Worm (Caenorhabditis elegans) whole organism, late embryonic: ENCODE results near the gene srj-6.
"Not testable (repeated sequence)": the region's sequence is repeated elsewhere in the genome, so short reads cannot be mapped to it uniquely, and the experiment has no call there.

Source experiments
- C08G9.2 ChIP-seq: sonication (generic microtip); optimal IDR thresholded peaks from 2 replicates; lab custom pipeline; 2016; ENCODE audit warnings: mild to moderate bottlenecking, missing genetic modification characterization, moderate library complexity, missing compliant biosample characterization
- K09A11.1 ChIP-seq: sonication (generic microtip); optimal IDR thresholded peaks from 2 replicates; lab custom pipeline; 2017; ENCODE audit warnings: antibody characterized with exemption, mild to moderate bottlenecking, missing genetic modification characterization, missing compliant biosample characterization; ENCODE audit not compliant: insufficient read depth
- Y22D7AL.16 ChIP-seq: sonication (generic microtip); optimal IDR thresholded peaks from 2 replicates; lab custom pipeline; 2016; ENCODE audit warnings: missing genetic modification characterization, missing compliant biosample characterization
- ahr-1 ChIP-seq: sonication (generic microtip); optimal IDR thresholded peaks from 2 replicates; lab custom pipeline; 2016; ENCODE audit warnings: missing genetic modification characterization, missing compliant biosample characterization
- ama-1 ChIP-seq: fragments of 150-350 bp; optimal IDR thresholded peaks from 2 replicates; lab custom pipeline; 2014
- ceh-18 ChIP-seq: sonication (generic microtip); optimal IDR thresholded peaks from 2 replicates; lab custom pipeline; 2016; ENCODE audit warnings: missing genetic modification characterization, missing compliant biosample characterization
- ceh-19 ChIP-seq: fragments of 200-800 bp; sonication (Bioruptor generic); optimal IDR thresholded peaks from 2 replicates; lab custom pipeline; 2018; ENCODE audit warnings: mild to moderate bottlenecking, missing genetic modification characterization, missing compliant biosample characterization
- ceh-24 ChIP-seq: sonication (generic microtip); optimal IDR thresholded peaks from 2 replicates; lab custom pipeline; 2016; ENCODE audit warnings: mild to moderate bottlenecking, missing genetic modification characterization, missing compliant biosample characterization
- ceh-31 ChIP-seq: sonication (generic microtip); optimal IDR thresholded peaks from 2 replicates; lab custom pipeline; 2016; ENCODE audit warnings: missing genetic modification characterization, missing compliant biosample characterization
- ceh-34 ChIP-seq: sonication (generic microtip); optimal IDR thresholded peaks from 2 replicates; lab custom pipeline; 2016; ENCODE audit warnings: mild to moderate bottlenecking, missing genetic modification characterization, missing compliant biosample characterization
- ceh-45 ChIP-seq: fragments of 200-800 bp; sonication (Bioruptor generic); IDR thresholded peaks from 2 replicates; pipeline ENCODE4 v1.3.6; 2022; ENCODE audit warnings: missing genetic modification reagents, missing genetic modification characterization, missing compliant biosample characterization
- ceh-6 ChIP-seq: fragments of 200-800 bp; sonication (Bioruptor generic); optimal IDR thresholded peaks from 2 replicates; lab custom pipeline; 2018; ENCODE audit warnings: mild to moderate bottlenecking, missing genetic modification characterization, missing compliant biosample characterization
- dmd-4 ChIP-seq: sonication (generic microtip); optimal IDR thresholded peaks from 2 replicates; lab custom pipeline; 2016; ENCODE audit warnings: borderline replicate concordance, missing genetic modification characterization, missing compliant biosample characterization
- dve-1 ChIP-seq: sonication (generic microtip); optimal IDR thresholded peaks from 2 replicates; lab custom pipeline; 2017; ENCODE audit warnings: antibody characterized with exemption, mild to moderate bottlenecking, missing genetic modification characterization, missing compliant biosample characterization
- ets-4 ChIP-seq: sonication (generic microtip); optimal IDR thresholded peaks from 2 replicates; lab custom pipeline; 2016; ENCODE audit warnings: missing genetic modification characterization, missing compliant biosample characterization
- eyg-1 ChIP-seq: sonication (generic microtip); optimal IDR thresholded peaks from 2 replicates; lab custom pipeline; 2016; ENCODE audit warnings: missing genotype, missing genetic modification characterization, missing compliant biosample characterization
- fax-1 ChIP-seq: sonication (generic microtip); optimal IDR thresholded peaks from 2 replicates; lab custom pipeline; 2016; ENCODE audit warnings: missing genotype, missing genetic modification characterization, missing compliant biosample characterization
- fkh-10 ChIP-seq: fragments of 150-350 bp; optimal IDR thresholded peaks from 2 replicates; lab custom pipeline; 2014; ENCODE audit warnings: missing biosample characterization, missing genetic modification reagents, missing genetic modification characterization
- fkh-6 ChIP-seq: sonication (generic microtip); optimal IDR thresholded peaks from 2 replicates; lab custom pipeline; 2016; ENCODE audit warnings: missing genetic modification characterization, missing compliant biosample characterization
- hlh-15 ChIP-seq: sonication (generic microtip); optimal IDR thresholded peaks from 2 replicates; lab custom pipeline; 2016; ENCODE audit warnings: missing genetic modification characterization, missing compliant biosample characterization
- hlh-30 ChIP-seq: sonication (generic microtip); optimal IDR thresholded peaks from 2 replicates; lab custom pipeline; 2017; ENCODE audit warnings: antibody characterized with exemption, missing genetic modification characterization, missing compliant biosample characterization; ENCODE audit not compliant: insufficient read depth
- hlh-8 ChIP-seq: sonication (generic microtip); optimal IDR thresholded peaks from 2 replicates; lab custom pipeline; 2016; ENCODE audit warnings: missing genotype, missing genetic modification characterization, missing compliant biosample characterization
- lim-6 ChIP-seq: sonication (generic microtip); optimal IDR thresholded peaks from 2 replicates; lab custom pipeline; 2016; ENCODE audit warnings: missing genetic modification characterization, missing compliant biosample characterization
- lin-11 ChIP-seq: fragments of 200-800 bp; sonication (Bioruptor generic); optimal IDR thresholded peaks from 2 replicates; lab custom pipeline; 2018; ENCODE audit warnings: mild to moderate bottlenecking, missing genetic modification characterization, missing compliant biosample characterization
- nfya-1 ChIP-seq: sonication (generic microtip); optimal IDR thresholded peaks from 2 replicates; lab custom pipeline; 2017; ENCODE audit warnings: missing genetic modification characterization, mild to moderate bottlenecking, missing compliant biosample characterization, antibody characterized with exemption, moderate library complexity
- nhr-232 ChIP-seq: sonication (generic microtip); optimal IDR thresholded peaks from 2 replicates; lab custom pipeline; 2016; ENCODE audit warnings: missing genetic modification characterization, missing compliant biosample characterization
- odd-2 ChIP-seq: sonication (generic microtip); optimal IDR thresholded peaks from 2 replicates; lab custom pipeline; 2017; ENCODE audit warnings: antibody characterized with exemption, mild to moderate bottlenecking, missing genetic modification characterization, missing compliant biosample characterization
- pag-3 ChIP-seq: sonication (generic microtip); optimal IDR thresholded peaks from 2 replicates; lab custom pipeline; 2016; ENCODE audit warnings: missing compliant biosample characterization, missing genetic modification characterization, borderline replicate concordance
- pax-1 ChIP-seq: fragments of 150-350 bp; optimal IDR thresholded peaks from 2 replicates; lab custom pipeline; 2014; ENCODE audit warnings: missing biosample characterization, missing genetic modification characterization
- pqm-1 ChIP-seq: sonication (generic microtip); optimal IDR thresholded peaks from 2 replicates; lab custom pipeline; 2016; ENCODE audit warnings: missing genetic modification characterization, missing compliant biosample characterization
- sox-2 ChIP-seq: fragments of 200-800 bp; sonication (Bioruptor generic); IDR thresholded peaks from 2 replicates; pipeline ENCODE4 v1.3.6; 2022; ENCODE audit warnings: missing genetic modification reagents, missing genetic modification characterization, missing compliant biosample characterization
- sox-4 ChIP-seq: sonication (generic microtip); optimal IDR thresholded peaks from 2 replicates; lab custom pipeline; 2017; ENCODE audit warnings: mild to moderate bottlenecking, missing genetic modification characterization, inconsistent platforms, missing compliant biosample characterization
- tbx-7 ChIP-seq: sonication (generic microtip); optimal IDR thresholded peaks from 2 replicates; lab custom pipeline; 2016; ENCODE audit warnings: missing genotype, missing genetic modification characterization, missing compliant biosample characterization
- unc-3 ChIP-seq, 2 experiments: fragments of 200-800 bp in 1 of 2; sonication (Bioruptor generic) in 1 of 2; sonication (generic microtip) in 1 of 2; conservative IDR thresholded peaks in 1 of 2; optimal IDR thresholded peaks in 1 of 2; 2 replicates each; pipeline versions ENCODE4 v1.3.6 to Lab custom; 2016 to 2022; ENCODE audit warnings: missing compliant biosample characterization in 2 of 2, missing genetic modification characterization in 2 of 2, missing genetic modification reagents in 1 of 2
- unc-42 ChIP-seq: sonication (generic microtip); optimal IDR thresholded peaks from 2 replicates; lab custom pipeline; 2016; ENCODE audit warnings: missing genotype, missing genetic modification characterization, missing compliant biosample characterization
- zip-5 ChIP-seq: sonication (generic microtip); optimal IDR thresholded peaks from 2 replicates; lab custom pipeline; 2016; ENCODE audit warnings: missing genetic modification characterization, missing compliant biosample characterization
- ztf-16 ChIP-seq: sonication (generic microtip); optimal IDR thresholded peaks from 2 replicates; lab custom pipeline; 2017; ENCODE audit warnings: missing genetic modification characterization, missing compliant biosample characterization

The srj-6 gene

DNA sequence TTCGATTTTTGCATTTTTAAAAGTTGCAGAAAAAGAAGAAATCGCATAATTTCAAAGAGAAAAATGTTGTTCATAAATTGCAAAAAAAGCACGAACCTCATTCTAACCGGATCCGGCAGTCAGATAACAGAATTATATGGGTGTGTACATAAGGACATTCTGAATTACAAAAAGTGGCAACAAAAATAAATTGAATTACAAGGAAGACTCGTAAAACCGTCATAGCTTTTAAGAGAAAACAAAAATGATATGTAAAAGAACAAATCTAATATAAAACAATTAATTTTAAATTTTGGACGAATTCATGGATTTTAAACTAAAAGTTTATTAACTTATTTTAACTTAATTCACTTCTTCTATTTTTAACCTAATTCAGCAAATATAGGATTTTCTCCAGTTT is 5.9 kb upstream of the srj-6 start, which contains the start of gene F31F4.17:
Gene F31F4.17 (minus strand): TSS at position 101 of the 400 bp plus-strand sequence.
- TF ChIP-seq ceh-31: no peak
- TF ChIP-seq ztf-16: no peak
- no peak for TF ChIP-seq ceh-34
- TF ChIP-seq lin-11: no peak
- no peak for TF ChIP-seq sox-4 (tag; lab: Kevin White, UChicago)
- TF ChIP-seq pax-1 (tag; lab: Kevin White, UChicago): no peak
- no peak for TF ChIP-seq nhr-232 (tag; lab: Kevin White, UChicago)
- no peak for TF ChIP-seq ceh-19
- no peak for TF ChIP-seq ceh-18 (tag; lab: Kevin White, UChicago)
- no peak for TF ChIP-seq pqm-1 (tag; lab: Kevin White, UChicago)
- no peak for TF ChIP-seq ama-1 (lab: Kevin White, UChicago)
- no peak for TF ChIP-seq odd-2
- TF ChIP-seq K09A11.1: no peak
- no peak for TF ChIP-seq ahr-1 (tag; lab: Kevin White, UChicago)
- TF ChIP-seq C08G9.2 (tag; lab: Kevin White, UChicago): no peak
- TF ChIP-seq dve-1: no peak
- TF ChIP-seq ets-4: no peak
- no peak for TF ChIP-seq fax-1 (tag; lab: Kevin White, UChicago)
- TF ChIP-seq lim-6 (tag; lab: Kevin White, UChicago): no peak
- no peak for TF ChIP-seq nfya-1 (tag; lab: Kevin White, UChicago)

DNA sequence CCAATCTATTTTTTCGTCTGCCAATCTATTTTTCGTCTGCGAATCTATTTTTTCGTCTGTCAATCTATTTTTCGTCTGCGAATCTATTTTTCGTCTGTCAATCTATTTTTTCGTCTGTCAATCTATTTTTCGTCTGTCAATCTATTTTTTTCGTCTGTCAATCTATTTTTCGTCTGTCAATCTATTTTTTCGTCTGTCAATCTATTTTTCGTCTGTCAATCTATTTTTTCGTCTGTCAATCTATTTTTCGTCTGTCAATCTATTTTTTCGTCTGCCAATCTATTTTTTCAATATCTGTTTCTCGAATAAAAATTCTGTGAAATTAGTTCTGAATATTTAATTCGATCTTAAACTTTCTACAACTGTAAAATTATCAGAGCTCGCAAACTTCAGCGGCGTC is 3.8 kb upstream of the srj-6 start:
- 0 out of 2 replicates have a peak, but pooled peaks have one; percentile 49 for TF ChIP-seq unc-3 (GFP tag; conservative IDR thresholded peaks at IDR 0.05; lab: Robert Waterston, UW)
- not testable (repeated sequence) for TF ChIP-seq unc-3 (tag; optimal IDR thresholded peaks at IDR 0.05; lab: Kevin White, UChicago)

DNA sequence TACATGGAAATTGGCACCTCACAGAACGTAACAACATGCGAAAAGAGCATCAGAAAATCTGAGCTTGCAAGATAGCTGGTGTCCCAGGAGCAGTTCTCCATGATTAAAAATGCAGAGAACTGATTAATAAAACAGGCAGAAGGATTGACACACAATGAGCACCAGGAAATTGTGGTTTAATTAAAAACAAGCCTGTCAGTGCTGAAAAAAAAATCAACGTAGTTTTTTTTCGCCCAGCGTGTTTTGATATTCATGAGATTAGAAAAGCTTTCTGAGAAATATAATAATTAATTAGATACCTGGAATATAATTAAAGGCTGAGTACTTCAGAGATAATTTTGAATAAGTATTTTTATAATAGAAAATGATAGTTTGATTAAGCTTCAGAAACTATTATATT is 3.4 kb upstream of the srj-6 start, which contains the start of gene srh-246:
Gene srh-246 (minus strand): TSS at position 101 of the 400 bp plus-strand sequence.
- no peak for TF ChIP-seq dmd-4 (tag; lab: Kevin White, UChicago)
- no peak for TF ChIP-seq ceh-45 (GFP tag; lab: Robert Waterston, UW)
- TF ChIP-seq ceh-6 (GFP tag; lab: Kevin White, UChicago): no peak
- TF ChIP-seq hlh-8: no peak
- TF ChIP-seq pqm-1 (tag; lab: Kevin White, UChicago): no peak
- TF ChIP-seq eyg-1 (tag; lab: Kevin White, UChicago): no peak
- no peak for TF ChIP-seq ceh-18 (tag; lab: Kevin White, UChicago)
- no peak for TF ChIP-seq lim-6 (tag; lab: Kevin White, UChicago)
- no peak for TF ChIP-seq unc-42 (tag; lab: Kevin White, UChicago)
- no peak for TF ChIP-seq tbx-7
- TF ChIP-seq odd-2: no peak
- TF ChIP-seq hlh-15 (tag; lab: Kevin White, UChicago): no peak
- TF ChIP-seq Y22D7AL.16 (tag; lab: Kevin White, UChicago): no peak
- no peak for TF ChIP-seq pag-3 (tag; lab: Kevin White, UChicago)
- no peak for TF ChIP-seq ceh-24 (tag; lab: Kevin White, UChicago)
- no peak for TF ChIP-seq pax-1 (tag; lab: Kevin White, UChicago)
- TF ChIP-seq zip-5 (tag; lab: Kevin White, UChicago): no peak

DNA sequence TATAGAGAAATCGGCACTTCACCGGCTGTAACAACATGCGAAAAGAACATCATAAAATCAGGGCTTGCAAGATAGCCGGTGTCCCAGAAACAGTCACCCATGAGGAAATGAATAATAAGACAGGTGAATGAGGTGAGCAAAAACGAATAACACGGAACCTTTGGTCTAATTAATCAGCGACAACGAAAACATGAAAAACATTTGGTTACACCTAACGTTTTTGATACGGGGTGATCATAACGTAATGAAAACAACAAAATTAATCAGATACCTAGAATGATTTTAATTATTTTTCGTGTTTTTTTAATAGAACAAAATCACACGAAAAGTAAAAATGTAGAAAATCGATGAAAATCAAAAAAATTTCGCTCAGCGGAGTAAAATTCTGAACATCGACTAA is 1.5 kb upstream of the srj-6 start, which contains the start of gene srh-245:
Gene srh-245 (minus strand): TSS at position 101 of the 400 bp plus-strand sequence.
- no peak for TF ChIP-seq ets-4
- no peak for TF ChIP-seq ceh-24 (tag; lab: Kevin White, UChicago)
- no peak for TF ChIP-seq sox-2 (GFP tag; lab: Robert Waterston, UW)
- no peak for TF ChIP-seq nhr-232 (tag; lab: Kevin White, UChicago)
- TF ChIP-seq hlh-30 (tag; lab: Kevin White, UChicago): no peak
- no peak for TF ChIP-seq fkh-10 (GFP tag; lab: Kevin White, UChicago)
- no peak for TF ChIP-seq fkh-6 (tag; lab: Kevin White, UChicago)
- no peak for TF ChIP-seq zip-5 (tag; lab: Kevin White, UChicago)
- TF ChIP-seq, all 69 proteins: peak for 0
